Fruit fly (Drosophila melanogaster): ENCODE data around the gene cal1.

cal1 gene

dm6 chr3R:17079859-17080255 lies 8.2 kb upstream of the cal1 start, which contains the start of the genes Keap1 and kuk (continued):
- TF ChIP-seq insv (GFP tag; optimal IDR thresholded peaks at IDR 0.05) (peak in 1 of 2 experiments; percentile 57), ssp (GFP tag; IDR thresholded peaks at IDR 0.05) (no peak), Max (GFP tag; optimal IDR thresholded peaks at IDR 0.05) (peak; percentile 89), CG17361 (GFP tag; IDR thresholded peaks at IDR 0.05) (no peak; the same call in 2 of the 3 replicates), CG4820 (GFP tag; optimal IDR thresholded peaks at IDR 0.05) (peak; percentile 32), CG15514 (GFP tag; optimal IDR thresholded peaks at IDR 0.05) (peak; percentile 74), CG17912 (GFP tag; optimal IDR thresholded peaks at IDR 0.05) (peak; percentile 6), dati (GFP tag; IDR thresholded peaks at IDR 0.05) (no peak), trem (tag; optimal IDR thresholded peaks at IDR 0.05) (peak; percentile 86), ac (GFP tag; optimal IDR thresholded peaks at IDR 0.05) (no peak), her (GFP tag; optimal IDR thresholded peaks at IDR 0.05) (peak; percentile 29), jing (GFP tag; optimal IDR thresholded peaks at IDR 0.05) (no peak), jumu (GFP tag; optimal IDR thresholded peaks at IDR 0.05) (peak; percentile 21), NC2β (GFP tag; optimal IDR thresholded peaks at IDR 0.05) (peak; percentile 67), Antp (GFP tag; optimal IDR thresholded peaks at IDR 0.05) (peak; percentile 48), CG8290 (GFP tag; optimal IDR thresholded peaks at IDR 0.05) (no peak), CG8290 (tag; optimal IDR thresholded peaks at IDR 0.05) (peak in 1 of 2 experiments; percentile 57), CG34422 (GFP tag; IDR thresholded peaks at IDR 0.05) (peak; percentile 37; the same call in 2 of the 3 replicates), mam (GFP tag; optimal IDR thresholded peaks at IDR 0.05) (peak; percentile 76), nerfin-2 (GFP tag; IDR thresholded peaks at IDR 0.05; ENCODE audit: partially characterized antibody) (no peak), Jarid2 (GFP tag; optimal IDR thresholded peaks at IDR 0.05) (peak; percentile 16), CG4328 (GFP tag; optimal IDR thresholded peaks at IDR 0.05) (no peak), ranshi (GFP tag; IDR thresholded peaks at IDR 0.05) (peak; percentile 67), Dip3 (GFP tag; optimal IDR thresholded peaks at IDR 0.05) (peak; percentile 63), CG30431 (GFP tag; optimal IDR thresholded peaks at IDR 0.05) (no peak), CG1602 (GFP tag; optimal IDR thresholded peaks at IDR 0.05) (peak; percentile 59), sob (GFP tag; IDR thresholded peaks at IDR 0.05) (peak; percentile 75), sd (tag; optimal IDR thresholded peaks at IDR 0.05) (peak; percentile 43), CG9215 (GFP tag; IDR thresholded peaks at IDR 0.05) (peak; percentile 43), CG11247 (GFP tag; IDR thresholded peaks at IDR 0.05) (peak; percentile 61), CG13123 (GFP tag; optimal IDR thresholded peaks at IDR 0.05) (peak; percentile 66), Tbp (GFP tag; optimal IDR thresholded peaks at IDR 0.05) (peak; percentile 20), Meics (GFP tag; optimal IDR thresholded peaks at IDR 0.05) (no peak), oc (tag; optimal IDR thresholded peaks at IDR 0.05) (peak; percentile 38), ash1 (GFP tag; optimal IDR thresholded peaks at IDR 0.05) (no peak), CG15011 (GFP tag; optimal IDR thresholded peaks at IDR 0.05) (no peak), CG7745 (tag; optimal IDR thresholded peaks at IDR 0.05) (no peak), YL-1 (GFP tag; optimal IDR thresholded peaks at IDR 0.05) (no peak), sug (tag; optimal IDR thresholded peaks at IDR 0.05) (peak; percentile 33), CG9797 (GFP tag; optimal IDR thresholded peaks at IDR 0.05) (peak; percentile 93), CG12219 (GFP tag; optimal IDR thresholded peaks at IDR 0.05) (no peak), ci (GFP tag; IDR thresholded peaks at IDR 0.05) (peak; percentile 64), D19B (GFP tag; optimal IDR thresholded peaks at IDR 0.05) (peak; percentile 50), Rx (GFP tag; IDR thresholded peaks at IDR 0.05) (peak; percentile 5; the same call in 1 of the 2 replicates), CG10366 (GFP tag; IDR thresholded peaks at IDR 0.05) (peak; percentile 44), lola (GFP tag; optimal IDR thresholded peaks at IDR 0.05) (no peak), sna (GFP tag; IDR thresholded peaks at IDR 0.05; ENCODE audit: partially characterized antibody) (peak; percentile 72), fru (optimal IDR thresholded peaks at IDR 0.05) (no peak), CG2712 (tag; optimal IDR thresholded peaks at IDR 0.05) (peak; percentile 62), Rfx (GFP tag; IDR thresholded peaks at IDR 0.05) (peak; percentile 80), CG16863 (GFP tag; optimal IDR thresholded peaks at IDR 0.05) (peak; percentile 23)

Measured in whole organism, embryonic.